Worm (Caenorhabditis elegans) whole organism, young adult: Measurements from ENCODE around the gene F21H7.2.

ENCODE experiments used
- F57A8.1 ChIP-seq: fragments of 200-800 bp; sonication (Bioruptor generic); optimal IDR thresholded peaks from 2 replicates; lab custom pipeline; 2018; ENCODE audit warnings: mild to moderate bottlenecking, missing genetic modification characterization, moderate library complexity, missing compliant biosample characterization
- Y79H2A.3 ChIP-seq: fragments of 200-800 bp; sonication (Bioruptor generic); conservative IDR thresholded peaks from 2 replicates; pipeline ENCODE4 v1.3.6; 2022; ENCODE audit warnings: missing genetic modification reagents, missing genetic modification characterization, missing compliant biosample characterization
- ZK185.1 ChIP-seq: sonication (generic microtip); optimal IDR thresholded peaks from 2 replicates; lab custom pipeline; 2016; ENCODE audit warnings: mild to moderate bottlenecking, missing genetic modification characterization, missing compliant biosample characterization; ENCODE audit not compliant: poor library complexity, severe bottlenecking
- bed-1 ChIP-seq: fragments of 200-800 bp; sonication (Bioruptor generic); IDR thresholded peaks from 2 replicates; pipeline ENCODE4 v1.3.6; 2022; ENCODE audit warnings: missing genetic modification reagents, missing genetic modification characterization, missing compliant biosample characterization
- madf-10 ChIP-seq: sonication (generic microtip); optimal IDR thresholded peaks from 2 replicates; lab custom pipeline; 2016; ENCODE audit warnings: mild to moderate bottlenecking, missing genetic modification characterization, missing compliant biosample characterization
- nhr-80 ChIP-seq: sonication (generic microtip); optimal IDR thresholded peaks from 2 replicates; lab custom pipeline; 2016; ENCODE audit warnings: missing genetic modification characterization, missing compliant biosample characterization

ce11 chrV:16182110-16182509, 47.7 kb downstream of the F21H7.2 start, which contains the start of gene srz-13:
- TF ChIP-seq madf-10 (no peak), Y79H2A.3 (GFP tag; lab: Robert Waterston, UW) (no peak), F57A8.1 (no peak), bed-1 (GFP tag; lab: Robert Waterston, UW) (no peak), ZK185.1 (tag; lab: Kevin White, UChicago) (no peak), nhr-80 (no peak)
